Worm (Caenorhabditis elegans): ENCODE data around the gene scl-3.

The scl-3 gene

DNA sequence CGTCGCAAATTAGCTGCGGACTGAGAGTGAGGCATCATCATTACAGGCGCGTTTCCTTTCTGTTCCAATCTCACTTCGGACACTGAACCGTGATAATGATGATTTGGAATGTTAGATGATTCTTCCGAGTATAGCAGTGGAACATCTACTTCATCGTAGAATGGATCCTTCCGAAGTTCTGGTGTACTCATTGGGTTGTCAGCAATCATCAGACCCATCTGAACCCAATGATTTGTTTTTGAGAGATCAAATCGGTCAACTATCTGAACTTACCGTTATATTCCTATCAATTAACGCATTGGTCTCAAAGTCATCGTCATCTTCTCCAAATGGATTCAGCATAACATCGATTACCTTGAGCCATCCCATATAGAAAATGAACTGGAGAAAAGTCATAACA lies 49.0 kb downstream of the scl-3 start:
- no peak for TF ChIP-seq K09A11.1 (tag; optimal IDR thresholded peaks at IDR 0.05; ENCODE audit: insufficient read depth)
- no peak for TF ChIP-seq unc-3 (GFP tag; conservative IDR thresholded peaks at IDR 0.05)
- no peak for TF ChIP-seq unc-3 (tag; optimal IDR thresholded peaks at IDR 0.05)
- no peak for TF ChIP-seq hlh-6 (tag; optimal IDR thresholded peaks at IDR 0.05)
- no peak for TF ChIP-seq lim-6 (tag; optimal IDR thresholded peaks at IDR 0.05)
- TF ChIP-seq nfya-1 (tag; optimal IDR thresholded peaks at IDR 0.05): no peak
- no peak for TF ChIP-seq T23F11.4 (GFP tag; optimal IDR thresholded peaks at IDR 0.05)
- TF ChIP-seq ceh-9 (tag; optimal IDR thresholded peaks at IDR 0.05): no peak
- no peak for TF ChIP-seq sox-2 (GFP tag; IDR thresholded peaks at IDR 0.05)

DNA sequence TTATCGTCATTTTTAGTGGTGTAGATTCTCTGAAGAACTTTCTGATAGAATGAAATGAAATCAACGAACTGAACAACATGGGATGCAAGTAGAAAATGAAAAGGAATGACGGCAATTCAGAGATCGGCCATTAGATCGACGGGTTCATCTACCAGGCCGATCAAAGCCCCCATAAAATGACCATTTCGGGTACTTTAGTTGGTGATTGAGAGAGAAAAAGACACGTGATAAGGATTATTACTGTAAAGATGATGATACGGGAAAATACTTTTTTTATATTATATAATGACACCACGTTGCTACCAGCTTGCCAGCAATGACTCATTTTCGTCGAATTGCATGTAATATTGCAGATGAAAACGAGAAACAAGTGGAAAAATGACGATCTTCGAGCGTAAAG lies 50.4 kb downstream of the scl-3 start, which contains the start of gene best-1:
Gene best-1, minus strand, starts transcription at position 29 of the 400 bp plus-strand sequence.
- TF ChIP-seq syd-9 (tag; optimal IDR thresholded peaks at IDR 0.05) (no peak), tbx-2 (tag; optimal IDR thresholded peaks at IDR 0.05) (no peak), hlh-6 (tag; optimal IDR thresholded peaks at IDR 0.05) (no peak), ceh-30 (tag; optimal IDR thresholded peaks at IDR 0.05) (no peak), hlh-8 (tag; optimal IDR thresholded peaks at IDR 0.05) (no peak), unc-55 (GFP tag; optimal IDR thresholded peaks at IDR 0.05) (no peak), madf-2 (tag; optimal IDR thresholded peaks at IDR 0.05) (no peak), unc-3 (GFP tag; conservative IDR thresholded peaks at IDR 0.05) (no peak), unc-3 (tag; optimal IDR thresholded peaks at IDR 0.05) (no peak), elt-2 (tag; optimal IDR thresholded peaks at IDR 0.05) (no peak), ceh-22 (tag; optimal IDR thresholded peaks at IDR 0.05) (no peak), nhr-11 (tag; optimal IDR thresholded peaks at IDR 0.05) (no peak), pag-3 (tag; optimal IDR thresholded peaks at IDR 0.05; ENCODE audit: borderline replicate concordance) (no peak), ama-1 (optimal IDR thresholded peaks at IDR 0.05) (no peak), C38D4.7 (GFP tag; optimal IDR thresholded peaks at IDR 0.05) (no peak), gmeb-2 (tag; optimal IDR thresholded peaks at IDR 0.05) (no peak), ceh-14 (tag; optimal IDR thresholded peaks at IDR 0.05) (no peak)
